Fruit fly (Drosophila melanogaster): ENCODE measurements around the gene CG31115.

The CG31115 gene

DNA sequence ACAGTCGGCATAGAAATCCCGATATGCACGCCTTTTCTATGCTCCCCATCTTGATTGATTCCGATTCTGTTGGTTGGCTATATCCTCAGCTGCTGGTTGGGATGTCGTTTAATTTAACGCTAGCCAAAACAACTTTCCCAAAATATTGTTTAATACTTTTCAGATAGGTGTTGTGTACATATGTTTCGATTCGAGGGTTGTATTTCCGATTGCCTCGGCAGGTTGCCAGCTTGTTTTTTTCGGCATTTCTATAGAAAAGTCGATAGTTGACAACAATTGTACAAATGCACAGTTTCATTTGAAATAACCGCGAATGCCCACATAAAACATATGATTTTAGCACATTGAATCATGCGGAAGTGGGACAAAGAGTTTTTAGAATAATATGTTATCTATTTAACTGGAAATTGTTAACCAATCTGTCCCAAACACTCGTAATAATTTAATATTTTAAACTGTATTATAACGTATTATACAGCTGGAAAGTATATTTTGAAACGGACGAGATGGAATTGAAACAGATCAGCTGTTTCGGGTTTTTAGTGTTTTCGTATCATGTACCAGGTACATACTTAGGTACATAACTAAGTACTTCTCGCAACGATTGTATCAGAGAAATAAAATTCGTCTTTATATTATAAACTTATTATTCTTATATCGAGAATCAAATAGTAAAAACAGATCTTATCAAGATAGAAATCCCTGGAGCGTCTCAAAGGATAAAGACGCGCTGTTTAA is 17.9 kb downstream of the CG31115 start, which contains the start of gene CG31109 (continued):
- TF ChIP-seq scrt (GFP tag; optimal IDR thresholded peaks at IDR 0.05) (no peak), slp2 (GFP tag; optimal IDR thresholded peaks at IDR 0.05) (no peak), Mes4 (GFP tag; optimal IDR thresholded peaks at IDR 0.05) (no peak), toy (GFP tag; IDR thresholded peaks at IDR 0.05) (no peak), Pdp1 (GFP tag; optimal IDR thresholded peaks at IDR 0.05) (peak in 1 of 2 experiments; percentile 26), CG12071 (GFP tag; optimal IDR thresholded peaks at IDR 0.05) (no peak), chif (GFP tag; optimal IDR thresholded peaks at IDR 0.05) (no peak), Gsc (GFP tag; IDR thresholded peaks at IDR 0.05) (no peak), Nf-YB (GFP tag; optimal IDR thresholded peaks at IDR 0.05) (no peak), HLHmδ (GFP tag; optimal IDR thresholded peaks at IDR 0.05) (no peak), CG13424 (tag; optimal IDR thresholded peaks at IDR 0.05) (peak; percentile 22), CG14965 (GFP tag; optimal IDR thresholded peaks at IDR 0.05; ENCODE audit: borderline replicate concordance) (no peak), croc (GFP tag; conservative IDR thresholded peaks at IDR 0.05) (no peak), CG8765 (GFP tag; IDR thresholded peaks at IDR 0.05) (no peak), CG10565 (GFP tag; optimal IDR thresholded peaks at IDR 0.05) (no peak), HmgZ (tag; optimal IDR thresholded peaks at IDR 0.05) (peak; percentile 66), Scr (GFP tag; IDR thresholded peaks at IDR 0.05; ENCODE audit: partially characterized antibody) (peak; percentile 61), CG7963 (GFP tag; IDR thresholded peaks at IDR 0.05; ENCODE audit: partially characterized antibody) (no peak), da (GFP tag; optimal IDR thresholded peaks at IDR 0.05) (no peak), Oli (tag; optimal IDR thresholded peaks at IDR 0.05) (no peak), fd102C (GFP tag; optimal IDR thresholded peaks at IDR 0.05) (no peak), unc-4 (GFP tag; IDR thresholded peaks at IDR 0.05; ENCODE audit: partially characterized antibody) (peak; percentile 44; the same call in 1 of the 2 replicates), CG17802 (tag; optimal IDR thresholded peaks at IDR 0.05) (no peak), CG14860 (GFP tag; IDR thresholded peaks at IDR 0.05; ENCODE audit: partially characterized antibody) (no peak), Dfd (GFP tag; optimal IDR thresholded peaks at IDR 0.05) (no peak), CkIIα-i1 (GFP tag; IDR thresholded peaks at IDR 0.05) (no peak), pros (GFP tag; optimal IDR thresholded peaks at IDR 0.05) (no peak), CG18764 (GFP tag; optimal IDR thresholded peaks at IDR 0.05) (no peak), Dad (GFP tag; optimal IDR thresholded peaks at IDR 0.05) (no peak), CG2199 (GFP tag; IDR thresholded peaks at IDR 0.05) (no peak), CG32532 (GFP tag; IDR thresholded peaks at IDR 0.05) (peak; percentile 31; the same call in 1 of the 2 replicates), Meics (GFP tag; optimal IDR thresholded peaks at IDR 0.05) (peak; percentile 20), CG4730 (GFP tag; IDR thresholded peaks at IDR 0.05) (no peak), CG14710 (tag; optimal IDR thresholded peaks at IDR 0.05) (peak; percentile 70), CG10366 (GFP tag; IDR thresholded peaks at IDR 0.05) (no peak), dimm (GFP tag; IDR thresholded peaks at IDR 0.05) (no peak), CG10321 (GFP tag; IDR thresholded peaks at IDR 0.05) (no peak), kni (GFP tag; optimal IDR thresholded peaks at IDR 0.05) (no peak), psq (GFP tag; optimal IDR thresholded peaks at IDR 0.05) (no peak), Atf-2 (GFP tag; optimal IDR thresholded peaks at IDR 0.05) (no peak), nom (GFP tag; optimal IDR thresholded peaks at IDR 0.05) (peak; percentile 3), Hr39 (optimal IDR thresholded peaks at IDR 0.05) (no peak), Nf-YC (tag; optimal IDR thresholded peaks at IDR 0.05) (peak; percentile 51), CG13775 (GFP tag; optimal IDR thresholded peaks at IDR 0.05) (peak; percentile 17), pum (GFP tag; optimal IDR thresholded peaks at IDR 0.05) (peak; percentile 26), CG15479 (GFP tag; optimal IDR thresholded peaks at IDR 0.05) (peak; percentile 10), gsb-n (tag; optimal IDR thresholded peaks at IDR 0.05) (no peak), tgo (GFP tag; IDR thresholded peaks at IDR 0.05) (no peak), lmd (GFP tag; IDR thresholded peaks at IDR 0.05) (no peak), CG6854 (GFP tag; optimal IDR thresholded peaks at IDR 0.05) (no peak)
